Fruit fly (Drosophila melanogaster): Measurements from ENCODE around the gene cnir.

Gene cnir

DNA sequence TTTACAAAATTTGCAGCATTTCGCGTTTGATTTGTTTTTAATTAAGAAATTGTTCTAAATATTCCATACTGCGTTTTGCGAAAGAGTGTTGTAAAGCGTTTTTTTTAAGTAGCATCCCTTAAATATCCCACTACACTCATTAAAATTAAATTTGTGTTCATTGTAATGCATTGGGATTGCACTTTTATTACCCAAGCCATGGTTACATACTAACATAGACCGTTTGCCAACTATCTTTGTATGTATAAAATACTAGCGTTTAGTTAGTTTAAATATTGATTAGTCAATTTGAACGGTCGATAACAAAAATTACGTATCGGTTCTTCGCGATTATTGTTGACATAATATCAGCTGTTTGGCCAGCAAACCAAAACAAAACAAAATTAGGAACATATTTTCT lies at the start of gene cnir, which contains the start of gene CG17221:
TSS of gene cnir (minus strand) at position 39 of the 400 bp plus-strand sequence.
TSS of gene CG17221 (plus strand) at position 203 of the 400 bp plus-strand sequence.
- TF ChIP-seq Crg-1 (GFP tag; optimal IDR thresholded peaks at IDR 0.05) (peak; percentile 86), kay (GFP tag; ENCODE audit: borderline replicate concordance) (peak; percentile 99), CG1620 (GFP tag; optimal IDR thresholded peaks at IDR 0.05) (peak; percentile 92), pad (GFP tag; optimal IDR thresholded peaks at IDR 0.05) (peak; percentile 69), cnc (optimal IDR thresholded peaks at IDR 0.05) (no peak), CG12768 (GFP tag; optimal IDR thresholded peaks at IDR 0.05) (peak; percentile 77), CG14711 (tag; optimal IDR thresholded peaks at IDR 0.05) (peak; percentile 72), Hr96 (GFP tag; optimal IDR thresholded peaks at IDR 0.05) (peak; percentile 85), Clk (GFP tag; optimal IDR thresholded peaks at IDR 0.05) (peak; percentile 31), tj (GFP tag; optimal IDR thresholded peaks at IDR 0.05) (peak; percentile 65), toe (GFP tag; optimal IDR thresholded peaks at IDR 0.05) (peak; percentile 93), CG5204 (GFP tag; optimal IDR thresholded peaks at IDR 0.05) (peak; percentile 87), CG33017 (tag; optimal IDR thresholded peaks at IDR 0.05) (peak; percentile 77), bab1 (GFP tag; optimal IDR thresholded peaks at IDR 0.05) (peak; percentile 75), CG7101 (tag; optimal IDR thresholded peaks at IDR 0.05) (peak; percentile 84), CG7045 (GFP tag; optimal IDR thresholded peaks at IDR 0.05) (peak; percentile 73), Mnt (GFP tag; optimal IDR thresholded peaks at IDR 0.05) (peak; percentile 85), ovo (GFP tag; optimal IDR thresholded peaks at IDR 0.05) (peak; percentile 43), cic (GFP tag; optimal IDR thresholded peaks at IDR 0.05) (peak; percentile 59), CG11617 (GFP tag; optimal IDR thresholded peaks at IDR 0.05) (peak; percentile 78)

DNA sequence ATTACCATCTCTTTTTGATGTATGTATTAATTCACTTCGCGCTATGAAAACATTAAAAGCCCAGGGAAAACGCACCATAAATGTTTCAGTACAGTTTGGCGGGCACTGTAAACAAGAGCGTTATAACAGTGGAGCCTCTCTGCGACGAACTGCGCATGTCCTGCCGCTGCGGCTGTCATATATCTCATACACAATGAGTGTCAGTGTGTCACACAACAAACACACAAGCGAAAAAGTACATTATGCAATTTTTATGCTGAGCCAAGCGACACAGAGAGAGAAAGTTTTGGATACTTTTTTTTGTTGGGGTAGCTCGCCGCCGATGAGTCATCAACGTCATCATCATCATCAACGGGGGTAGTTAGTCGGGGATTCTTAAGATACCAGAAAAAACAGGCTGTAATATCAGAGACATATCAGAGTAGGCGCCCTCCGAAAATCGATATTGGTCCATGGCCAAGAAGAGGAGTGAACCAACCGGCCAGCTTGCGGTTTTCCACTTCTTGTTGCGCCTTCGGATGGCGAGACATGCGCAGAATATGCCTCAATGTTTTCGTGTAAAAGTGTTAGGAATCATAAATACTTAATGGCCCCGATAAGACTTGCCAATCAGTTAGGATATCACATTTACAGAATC lies 48.7 kb upstream of the cnir start:
- no peak for TF ChIP-seq cnc (optimal IDR thresholded peaks at IDR 0.05)

DNA sequence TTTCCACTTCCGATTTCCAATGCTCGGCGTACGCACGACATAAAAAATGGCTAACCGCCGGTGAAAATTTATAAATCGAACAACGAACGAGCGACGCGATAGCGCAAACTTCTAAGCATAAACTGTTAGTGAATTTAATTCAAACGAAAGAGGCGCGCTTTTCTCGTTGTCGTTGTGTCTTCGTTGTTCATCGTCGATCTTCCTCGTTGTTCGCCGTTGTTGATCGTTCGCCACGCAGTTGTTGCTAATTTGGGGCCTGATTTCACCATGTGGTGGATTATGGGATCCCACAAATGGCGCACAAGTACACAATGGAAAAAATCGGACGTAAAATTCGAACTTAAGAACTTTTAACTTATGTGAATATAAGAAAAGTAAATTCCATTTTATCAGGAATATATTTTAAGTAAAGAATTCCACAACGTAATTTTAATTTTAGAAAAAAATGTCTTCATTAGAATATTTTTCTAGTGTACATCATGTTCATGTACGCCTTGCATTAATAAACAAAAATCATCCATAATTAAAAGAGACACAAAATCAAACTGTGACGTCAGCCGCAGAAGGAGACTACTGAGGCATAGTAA lies 46.8 kb upstream of the cnir start:
- TF ChIP-seq CG12768 (GFP tag; optimal IDR thresholded peaks at IDR 0.05) (no peak), CG5204 (GFP tag; optimal IDR thresholded peaks at IDR 0.05) (no peak), CG14711 (tag; optimal IDR thresholded peaks at IDR 0.05) (peak; percentile 52), tj (GFP tag; optimal IDR thresholded peaks at IDR 0.05) (no peak), Hr96 (GFP tag; optimal IDR thresholded peaks at IDR 0.05) (no peak), CG7101 (tag; optimal IDR thresholded peaks at IDR 0.05) (peak; percentile 7), Mnt (GFP tag; optimal IDR thresholded peaks at IDR 0.05) (no peak), CG7045 (GFP tag; optimal IDR thresholded peaks at IDR 0.05) (no peak), CG11617 (GFP tag; optimal IDR thresholded peaks at IDR 0.05) (no peak), CG1620 (GFP tag; optimal IDR thresholded peaks at IDR 0.05) (no peak), ovo (GFP tag; optimal IDR thresholded peaks at IDR 0.05) (no peak), pad (GFP tag; optimal IDR thresholded peaks at IDR 0.05) (no peak), bab1 (GFP tag; optimal IDR thresholded peaks at IDR 0.05) (no peak), CG33017 (tag; optimal IDR thresholded peaks at IDR 0.05) (peak; percentile 18), Crg-1 (GFP tag; optimal IDR thresholded peaks at IDR 0.05) (no peak), Clk (GFP tag; optimal IDR thresholded peaks at IDR 0.05) (no peak), toe (GFP tag; optimal IDR thresholded peaks at IDR 0.05) (no peak), kay (GFP tag; ENCODE audit: borderline replicate concordance) (peak; percentile 28), cic (GFP tag; optimal IDR thresholded peaks at IDR 0.05) (no peak), cnc (optimal IDR thresholded peaks at IDR 0.05) (no peak)

DNA sequence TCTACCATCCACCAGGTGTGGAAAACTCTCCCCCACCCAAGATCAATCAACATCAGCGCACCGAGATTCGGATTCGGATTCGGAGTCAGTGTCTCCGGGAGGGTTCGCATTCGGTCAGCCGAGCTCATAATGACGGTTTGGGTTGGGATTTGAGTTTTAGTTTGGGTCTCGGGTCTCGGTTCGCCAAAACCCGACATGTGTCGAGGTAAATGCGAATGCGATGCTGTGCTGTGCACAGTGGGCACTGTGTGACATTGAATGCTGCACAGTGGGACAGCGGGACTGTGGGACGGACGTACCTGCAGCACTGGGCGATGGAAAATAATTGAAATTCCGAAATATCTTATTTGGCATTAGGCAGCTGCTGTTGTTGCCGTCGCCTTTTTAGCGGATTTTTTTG lies 43.9 kb upstream of the cnir start:
- TF ChIP-seq Crg-1 (GFP tag; optimal IDR thresholded peaks at IDR 0.05) (no peak), cic (GFP tag; optimal IDR thresholded peaks at IDR 0.05) (no peak), kay (GFP tag; ENCODE audit: borderline replicate concordance) (no peak), CG5204 (GFP tag; optimal IDR thresholded peaks at IDR 0.05) (no peak), tj (GFP tag; optimal IDR thresholded peaks at IDR 0.05) (no peak), CG14711 (tag; optimal IDR thresholded peaks at IDR 0.05) (no peak), Hr96 (GFP tag; optimal IDR thresholded peaks at IDR 0.05) (no peak), CG11617 (GFP tag; optimal IDR thresholded peaks at IDR 0.05) (no peak), ovo (GFP tag; optimal IDR thresholded peaks at IDR 0.05) (no peak), cnc (optimal IDR thresholded peaks at IDR 0.05) (no peak), toe (GFP tag; optimal IDR thresholded peaks at IDR 0.05) (no peak), CG12768 (GFP tag; optimal IDR thresholded peaks at IDR 0.05) (no peak)

DNA sequence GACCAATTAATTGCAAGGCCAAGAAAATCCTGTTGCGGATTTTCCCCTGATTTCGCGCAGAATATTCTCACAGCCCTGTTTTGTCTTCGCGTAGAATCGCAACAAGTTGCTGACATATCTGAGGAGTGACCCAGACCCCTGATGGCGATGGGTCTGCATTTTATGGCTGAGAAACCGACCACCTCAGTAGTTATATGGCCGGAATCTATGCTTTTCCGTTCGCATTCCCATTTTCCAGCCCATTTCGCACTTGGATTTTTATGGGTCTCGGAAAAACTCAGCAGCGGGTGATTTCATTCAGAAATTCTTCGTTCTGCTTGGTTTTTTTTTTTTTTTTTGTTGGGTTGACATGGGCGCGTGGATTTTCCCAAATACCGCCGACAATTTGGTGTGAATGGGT lies 43.3 kb upstream of the cnir start:
- TF ChIP-seq CG12768 (GFP tag; optimal IDR thresholded peaks at IDR 0.05) = no peak
- no peak for TF ChIP-seq Mnt (GFP tag; optimal IDR thresholded peaks at IDR 0.05)
- TF ChIP-seq bab1 (GFP tag; optimal IDR thresholded peaks at IDR 0.05) = no peak
- no peak for TF ChIP-seq CG33017 (tag; optimal IDR thresholded peaks at IDR 0.05)
- no peak for TF ChIP-seq ovo (GFP tag; optimal IDR thresholded peaks at IDR 0.05)
- TF ChIP-seq cic (GFP tag; optimal IDR thresholded peaks at IDR 0.05) = no peak
- no peak for TF ChIP-seq Crg-1 (GFP tag; optimal IDR thresholded peaks at IDR 0.05)
- TF ChIP-seq CG11617 (GFP tag; optimal IDR thresholded peaks at IDR 0.05) = no peak
- TF ChIP-seq Hr96 (GFP tag; optimal IDR thresholded peaks at IDR 0.05) = no peak
- TF ChIP-seq pad (GFP tag; optimal IDR thresholded peaks at IDR 0.05) = no peak
- no peak for TF ChIP-seq kay (GFP tag; ENCODE audit: borderline replicate concordance)
- TF ChIP-seq CG14711 (tag; optimal IDR thresholded peaks at IDR 0.05) = no peak
- TF ChIP-seq CG7045 (GFP tag; optimal IDR thresholded peaks at IDR 0.05) = no peak
- no peak for TF ChIP-seq tj (GFP tag; optimal IDR thresholded peaks at IDR 0.05)
- no peak for TF ChIP-seq CG1620 (GFP tag; optimal IDR thresholded peaks at IDR 0.05)
- TF ChIP-seq CG7101 (tag; optimal IDR thresholded peaks at IDR 0.05) = no peak
- no peak for TF ChIP-seq CG5204 (GFP tag; optimal IDR thresholded peaks at IDR 0.05)
- no peak for TF ChIP-seq cnc (optimal IDR thresholded peaks at IDR 0.05)

DNA sequence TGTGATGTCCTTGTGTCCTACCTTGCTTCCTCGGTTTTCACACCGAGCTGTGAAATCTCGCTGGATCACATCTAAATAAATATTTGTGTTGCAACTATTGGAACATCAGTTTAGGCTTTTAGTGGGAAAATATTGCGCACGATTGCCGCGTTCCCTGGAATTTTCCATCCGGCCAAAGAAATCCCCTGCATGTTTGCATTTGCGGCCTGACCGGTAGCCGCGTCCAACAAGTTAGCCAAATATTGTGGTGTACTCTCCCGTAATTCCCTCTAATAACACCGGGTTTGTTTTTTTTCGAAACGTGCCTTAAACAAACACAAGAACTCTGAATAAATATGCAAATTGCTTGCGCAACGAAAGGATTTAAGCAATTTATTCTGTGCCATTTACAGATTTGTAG lies 39.1 kb upstream of the cnir start:
- TF ChIP-seq bab1 (GFP tag; optimal IDR thresholded peaks at IDR 0.05) (no peak), cnc (optimal IDR thresholded peaks at IDR 0.05) (no peak), Clk (GFP tag; optimal IDR thresholded peaks at IDR 0.05) (no peak), kay (GFP tag; ENCODE audit: borderline replicate concordance) (no peak)

All from whole organism, adult.